Worm (Caenorhabditis elegans): ENCODE measurements around the gene ess-2.

ess-2 gene

ce11 chrIII:8457605-8458004 is 32.5 kb downstream of the ess-2 start:
- no peak for TF ChIP-seq him-1 (tag; optimal IDR thresholded peaks at IDR 0.05)

ce11 chrIII:8451181-8451580 is 39.0 kb downstream of the ess-2 start:
- TF ChIP-seq him-1 (tag; optimal IDR thresholded peaks at IDR 0.05) (no peak), dao-5 (tag; optimal IDR thresholded peaks at IDR 0.05) (no peak), W03F9.2 (tag; optimal IDR thresholded peaks at IDR 0.05) (no peak)

- TF ChIP-seq him-1 (tag; optimal IDR thresholded peaks at IDR 0.05), result no peak
- no peak for TF ChIP-seq W03F9.2 (tag; optimal IDR thresholded peaks at IDR 0.05)
Observed at ce11 chrIII:8450494-8450893, 39.7 kb downstream of the ess-2 start.

DNA sequence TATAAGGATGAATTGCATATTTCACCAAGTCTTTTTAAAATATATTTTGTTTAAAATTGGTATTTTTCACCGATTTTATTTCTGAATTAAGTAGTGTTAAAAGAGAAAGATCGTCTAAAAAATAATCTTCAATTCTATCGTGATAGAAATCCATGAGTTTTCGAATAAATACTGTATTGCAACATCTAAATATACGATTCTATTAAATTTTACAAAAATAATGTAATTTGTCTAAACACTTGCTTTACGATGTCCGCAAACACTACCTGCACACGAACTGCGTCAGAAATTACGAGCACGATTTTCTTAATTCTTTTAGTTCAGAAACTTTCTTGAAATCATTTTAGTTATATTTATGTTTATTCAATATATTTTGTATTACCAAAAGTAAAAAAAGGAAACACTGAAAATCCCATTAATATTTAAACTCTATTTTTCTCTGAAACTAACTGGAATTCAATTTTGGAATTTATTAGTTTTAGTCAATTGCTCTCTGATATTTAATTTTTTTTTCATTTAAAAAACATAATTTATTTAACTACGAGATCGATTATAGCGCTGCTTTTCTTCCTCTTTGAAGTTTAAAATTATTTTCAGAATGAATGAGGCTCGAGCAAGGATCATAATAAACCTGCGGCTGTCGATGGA is 40.9 kb downstream of the ess-2 start, which contains the start of gene mrpl-32:
mrpl-32 (plus strand) TSS at position 598 of the 648 bp plus-strand sequence.
- TF ChIP-seq W03F9.2 (tag; optimal IDR thresholded peaks at IDR 0.05) (peak; percentile 61), dao-5 (tag; optimal IDR thresholded peaks at IDR 0.05) (no peak), him-1 (tag; optimal IDR thresholded peaks at IDR 0.05) (no peak)

DNA sequence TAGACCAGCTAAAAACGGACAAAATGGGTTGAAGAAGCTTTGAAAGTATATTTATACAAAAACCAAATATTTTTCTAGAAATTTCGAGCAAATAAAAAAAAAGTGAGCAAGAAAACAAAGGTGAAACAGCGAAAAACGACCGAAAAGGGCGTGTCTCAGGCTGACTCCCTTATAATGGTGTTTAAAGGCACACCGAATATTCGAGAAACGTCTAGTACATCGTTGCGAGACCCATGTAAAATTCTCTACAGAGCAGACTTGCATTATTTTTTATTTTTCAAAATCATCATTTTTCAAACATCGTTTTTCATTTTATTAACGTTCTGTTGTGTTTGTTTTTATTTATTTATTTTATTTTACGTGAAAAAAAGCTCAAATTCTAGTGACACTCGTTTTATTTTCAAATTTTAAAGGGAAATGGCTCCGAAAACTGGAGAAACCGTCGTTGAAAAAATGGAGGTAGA is 43.2 kb downstream of the ess-2 start, which contains the start of gene rpn-3:
rpn-3 (plus strand) TSS at position 414 of the 464 bp plus-strand sequence.
- TF ChIP-seq him-1 (tag; optimal IDR thresholded peaks at IDR 0.05) (peak; percentile 58), W03F9.2 (tag; optimal IDR thresholded peaks at IDR 0.05) (peak; percentile 96), dao-5 (tag; optimal IDR thresholded peaks at IDR 0.05) (no peak)

DNA sequence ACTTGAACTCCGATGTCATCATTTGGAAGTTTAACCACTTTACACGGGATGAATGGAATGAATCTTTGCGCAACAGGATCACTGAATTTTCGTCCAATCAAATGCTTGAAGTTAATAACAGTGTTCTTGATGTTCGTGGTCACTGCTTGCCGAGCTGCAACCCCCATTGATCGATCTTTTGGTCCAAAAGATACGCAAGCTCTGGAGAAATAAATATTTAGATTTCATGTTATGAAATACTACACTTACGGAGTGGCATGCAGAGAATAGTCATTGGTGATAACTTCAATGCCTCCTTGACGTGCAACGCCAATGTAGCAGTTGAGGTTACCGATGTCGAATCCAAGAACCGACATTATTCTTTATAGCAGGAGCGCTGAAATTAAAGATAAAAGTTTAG is 43.6 kb downstream of the ess-2 start, which contains the start of gene hsp-110:
hsp-110 (minus strand) TSS at position 376 of the 400 bp plus-strand sequence.
- no peak for TF ChIP-seq W03F9.2 (tag; optimal IDR thresholded peaks at IDR 0.05)
- no peak for TF ChIP-seq him-1 (tag; optimal IDR thresholded peaks at IDR 0.05)
- no peak for TF ChIP-seq dao-5 (tag; optimal IDR thresholded peaks at IDR 0.05)

DNA sequence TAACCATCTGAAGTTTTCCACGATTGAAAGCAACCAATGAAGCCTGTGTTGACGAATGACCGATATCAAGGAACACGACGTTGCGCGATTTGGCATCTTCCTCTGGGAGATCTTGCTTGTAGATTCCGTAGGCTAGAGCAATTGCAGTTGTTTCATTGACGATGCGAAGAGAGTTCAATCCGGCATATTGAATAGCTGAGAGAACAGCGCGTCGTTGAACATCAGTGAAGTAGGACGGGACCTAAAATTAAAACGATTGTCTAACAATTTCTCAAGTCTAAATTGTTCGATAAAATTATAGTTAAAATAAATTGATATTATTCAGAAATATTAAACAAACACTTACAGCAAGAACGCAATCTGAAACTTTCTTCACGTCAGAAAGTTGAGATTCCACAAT is 44.1 kb downstream of the ess-2 start:
- TF ChIP-seq him-1 (tag; optimal IDR thresholded peaks at IDR 0.05), result no peak
- no peak for TF ChIP-seq dao-5 (tag; optimal IDR thresholded peaks at IDR 0.05)
- no peak for TF ChIP-seq W03F9.2 (tag; optimal IDR thresholded peaks at IDR 0.05)

DNA sequence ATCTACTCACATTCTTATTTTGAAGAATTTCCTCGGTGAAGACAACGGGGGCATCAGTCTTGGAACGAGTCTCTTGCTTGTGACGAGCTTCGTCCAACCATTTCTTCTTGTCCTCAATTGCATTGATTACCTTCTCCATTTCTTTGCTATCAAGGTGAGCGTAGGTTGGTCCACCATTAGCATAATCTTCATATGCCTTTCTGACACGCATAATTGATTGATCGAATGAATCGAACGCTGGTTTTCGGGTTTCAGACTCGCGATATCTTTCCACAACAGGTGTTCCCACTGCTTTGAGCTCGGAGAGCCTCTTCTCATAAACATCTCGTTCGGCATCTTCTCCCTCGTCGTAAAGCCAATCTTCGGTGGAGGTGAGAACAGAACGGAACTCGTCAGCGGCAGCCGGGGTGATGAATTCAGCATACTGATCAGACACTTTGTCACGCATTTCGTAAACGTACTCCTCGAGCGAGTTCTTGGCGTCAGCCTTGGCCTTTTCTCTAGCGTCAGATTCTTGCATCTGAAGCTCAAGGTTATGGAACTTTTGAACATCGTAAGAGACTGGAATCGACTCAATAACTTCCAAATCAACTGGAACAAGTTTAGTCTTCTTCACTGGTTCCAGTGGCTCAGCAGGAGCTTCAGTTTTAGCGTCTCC is 45.6 kb downstream of the ess-2 start:
- TF ChIP-seq W03F9.2 (tag; optimal IDR thresholded peaks at IDR 0.05), result no peak
- no peak for TF ChIP-seq him-1 (tag; optimal IDR thresholded peaks at IDR 0.05)
- TF ChIP-seq dao-5 (tag; optimal IDR thresholded peaks at IDR 0.05), result no peak

DNA sequence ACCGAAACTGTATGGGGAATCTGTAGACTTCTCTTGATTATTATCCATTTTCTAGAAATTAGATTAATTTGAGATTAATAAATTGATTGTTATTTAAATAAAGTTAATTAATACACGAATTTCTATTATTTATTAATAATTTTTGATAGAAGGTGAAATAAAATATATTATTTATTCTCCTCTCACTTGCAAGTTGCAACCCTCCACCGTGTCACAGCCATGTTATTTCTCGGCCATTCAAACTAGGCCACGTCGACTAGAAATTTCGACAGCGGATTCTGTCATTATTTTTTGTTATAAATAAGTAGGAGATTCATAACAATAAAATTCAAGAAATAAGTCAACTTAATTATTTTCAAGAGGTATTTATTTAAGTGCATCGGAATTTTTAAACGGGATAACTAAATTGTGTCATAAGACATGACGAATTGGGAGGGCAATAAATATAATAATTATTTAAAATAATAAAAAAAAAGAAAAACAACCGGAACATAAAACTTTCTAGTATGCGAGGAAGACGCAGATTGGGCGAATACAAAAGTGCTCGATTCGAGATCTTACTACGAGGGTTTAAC is 46.5 kb downstream of the ess-2 start, which contains the start of gene ufbp-1:
ufbp-1 (minus strand) TSS at position 51 of the 575 bp plus-strand sequence.
- peak; percentile 91 for TF ChIP-seq W03F9.2 (tag; optimal IDR thresholded peaks at IDR 0.05)
- no peak for TF ChIP-seq him-1 (tag; optimal IDR thresholded peaks at IDR 0.05)
- TF ChIP-seq dao-5 (tag; optimal IDR thresholded peaks at IDR 0.05), result no peak

DNA sequence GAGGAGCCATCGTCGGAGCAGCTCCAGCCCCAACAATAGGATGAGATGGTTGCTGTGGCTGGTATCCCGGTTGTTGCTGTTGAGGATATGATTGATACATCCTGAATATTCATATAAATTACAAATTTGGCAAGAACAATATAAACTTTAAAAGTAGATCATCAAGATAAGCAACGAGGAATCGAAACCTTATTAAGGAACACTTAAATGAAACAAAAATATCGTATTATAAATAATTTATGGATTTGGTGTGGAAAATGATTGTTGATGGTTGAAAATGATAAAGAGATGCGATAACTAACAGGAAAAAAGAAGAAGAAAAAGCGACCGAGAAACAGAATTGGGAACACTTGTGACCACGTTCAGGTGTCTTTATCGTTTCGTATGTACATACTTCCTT is 50.8 kb downstream of the ess-2 start, which contains the start of gene pqn-96:
pqn-96 (minus strand) TSS at position 101 of the 400 bp plus-strand sequence.
- TF ChIP-seq dao-5 (tag; optimal IDR thresholded peaks at IDR 0.05) (no peak), W03F9.2 (tag; optimal IDR thresholded peaks at IDR 0.05) (no peak), him-1 (tag; optimal IDR thresholded peaks at IDR 0.05) (no peak)
